Worm (Caenorhabditis elegans): Measurements from ENCODE around the gene T04F8.8.

ce11 chrX:11630499-11630898, 16.8 kb upstream of the T04F8.8 start:
- TF ChIP-seq fkh-10 (GFP tag; optimal IDR thresholded peaks at IDR 0.05) (no peak), mdl-1 (tag; optimal IDR thresholded peaks at IDR 0.05) (no peak)
